Worm (Caenorhabditis elegans) whole organism, mixed stage, embryonic: ENCODE data around the gene vamp-8.

Source experiments
- blmp-1 ChIP-seq: fragments of 150-350 bp; optimal IDR thresholded peaks from 2 replicates; lab custom pipeline; 2014; ENCODE audit warnings: missing biosample characterization, missing genetic modification characterization
- ceh-83 ChIP-seq: fragments of 200-800 bp; sonication (Bioruptor generic); optimal IDR thresholded peaks from 2 replicates; lab custom pipeline; 2018; ENCODE audit warnings: mild to moderate bottlenecking, missing genetic modification characterization, missing compliant biosample characterization
- ces-1 ChIP-seq: fragments of 150-350 bp; optimal IDR thresholded peaks from 2 replicates; lab custom pipeline; 2014; ENCODE audit warnings: missing biosample characterization, missing genetic modification reagents, missing genetic modification characterization
- cnd-1 ChIP-seq: fragments of 200-800 bp; sonication (Bioruptor generic); optimal IDR thresholded peaks from 2 replicates; lab custom pipeline; 2018; ENCODE audit warnings: mild to moderate bottlenecking, missing genetic modification characterization, missing compliant biosample characterization
- hlh-1 ChIP-seq: fragments of 150-350 bp; optimal IDR thresholded peaks from 2 replicates; lab custom pipeline; 2014; ENCODE audit warnings: missing biosample characterization, missing genetic modification reagents, missing genetic modification characterization
- mls-2 ChIP-seq: sonication (generic microtip); optimal IDR thresholded peaks from 2 replicates; lab custom pipeline; 2016; ENCODE audit warnings: mild to moderate bottlenecking, missing genetic modification characterization, moderate library complexity, missing compliant biosample characterization
- nhr-2 ChIP-seq: fragments of 150-350 bp; optimal IDR thresholded peaks from 2 replicates; lab custom pipeline; 2014; ENCODE audit warnings: missing biosample characterization, missing genetic modification characterization
- sem-2 ChIP-seq: fragments of 200-800 bp; sonication (Bioruptor generic); optimal IDR thresholded peaks from 2 replicates; lab custom pipeline; 2018; ENCODE audit warnings: mild to moderate bottlenecking, missing genetic modification characterization, missing compliant biosample characterization
- unc-120 ChIP-seq: sonication (generic microtip); optimal IDR thresholded peaks from 2 replicates; lab custom pipeline; 2017; ENCODE audit warnings: missing genetic modification characterization, missing compliant biosample characterization; ENCODE audit not compliant: poor library complexity, severe bottlenecking
- ztf-11 ChIP-seq: fragments of 150-350 bp; optimal IDR thresholded peaks from 2 replicates; lab custom pipeline; 2014; ENCODE audit warnings: missing biosample characterization, missing genetic modification characterization

The vamp-8 gene

DNA sequence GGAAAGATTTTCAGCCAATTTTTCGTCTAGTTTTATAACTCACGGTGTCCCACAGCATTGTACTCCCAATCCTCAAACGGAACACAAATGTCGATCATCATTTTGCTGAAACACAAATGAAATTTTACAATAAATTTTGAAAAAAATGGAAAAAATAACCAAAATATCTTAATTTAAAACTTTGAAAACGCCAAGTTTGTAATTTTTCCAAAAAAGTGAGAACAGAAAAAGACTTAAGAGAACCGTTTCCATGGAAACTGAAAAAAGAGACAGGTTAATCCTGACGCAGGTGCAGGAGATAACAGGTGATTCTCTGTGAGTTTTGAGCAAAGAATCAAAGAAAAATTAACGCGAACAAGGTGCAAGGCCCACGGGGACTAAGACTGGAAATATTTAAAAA lies 44.1 kb downstream of the vamp-8 start, which contains the start of gene Y45F10D.15:
Gene Y45F10D.15 (minus strand): TSS at position 101 of the 400 bp plus-strand sequence.
- no peak for TF ChIP-seq sem-2
- no peak for TF ChIP-seq unc-120 (tag; lab: Kevin White, UChicago)
- no peak for TF ChIP-seq nhr-2
- no peak for TF ChIP-seq blmp-1 (tag; lab: Kevin White, UChicago)
- no peak for TF ChIP-seq ces-1 (GFP tag; lab: Kevin White, UChicago)
- TF ChIP-seq hlh-1 (tag; lab: Kevin White, UChicago), result no peak
- no peak for TF ChIP-seq ceh-83 (GFP tag; lab: Kevin White, UChicago)
- TF ChIP-seq cnd-1 (tag; lab: Kevin White, UChicago), result no peak
- TF ChIP-seq mls-2 (tag; lab: Kevin White, UChicago), result no peak
- no peak for TF ChIP-seq ztf-11 (tag; lab: Kevin White, UChicago)
